Worm (Caenorhabditis elegans) whole organism, L2 larva: ENCODE data around the gene rpb-4.

Experiments
- C34F6.9 ChIP-seq: fragments of 150-350 bp; optimal IDR thresholded peaks from 2 replicates; lab custom pipeline; 2014; ENCODE audit warnings: missing biosample characterization, missing genetic modification characterization
- F13H6.1 ChIP-seq: sonication (generic microtip); optimal IDR thresholded peaks from 2 replicates; lab custom pipeline; 2016; ENCODE audit warnings: missing genetic modification characterization, missing compliant biosample characterization
- R02D3.7 ChIP-seq: fragments of 150-350 bp; optimal IDR thresholded peaks from 2 replicates; lab custom pipeline; 2014; ENCODE audit warnings: missing biosample characterization, missing genetic modification characterization
- Y55F3AM.14 ChIP-seq: fragments of 200-800 bp; sonication (Bioruptor generic); optimal IDR thresholded peaks from 2 replicates; lab custom pipeline; 2018; ENCODE audit warnings: mild to moderate bottlenecking, missing genetic modification characterization, missing compliant biosample characterization
- alr-1 ChIP-seq: fragments of 150-350 bp; optimal IDR thresholded peaks from 2 replicates; lab custom pipeline; 2014; ENCODE audit warnings: missing biosample characterization, missing genetic modification characterization
- aly-2 ChIP-seq: fragments of 150-350 bp; optimal IDR thresholded peaks from 2 replicates; lab custom pipeline; 2014; ENCODE audit warnings: missing biosample characterization, missing genetic modification characterization
- ama-1 ChIP-seq: fragments of 150-350 bp; optimal IDR thresholded peaks from 2 replicates; lab custom pipeline; 2018; ENCODE audit warnings: inconsistent platforms
- blmp-1 ChIP-seq: sonication (generic microtip); optimal IDR thresholded peaks from 2 replicates; lab custom pipeline; 2017; ENCODE audit warnings: missing genetic modification characterization, mild to moderate bottlenecking, missing compliant biosample characterization, antibody characterized with exemption, moderate library complexity; ENCODE audit not compliant: insufficient read depth
- ceh-16 ChIP-seq: fragments of 150-350 bp; optimal IDR thresholded peaks from 2 replicates; lab custom pipeline; 2014; ENCODE audit warnings: missing biosample characterization, missing genetic modification characterization
- ceh-82 ChIP-seq: fragments of 150-350 bp; optimal IDR thresholded peaks from 2 replicates; lab custom pipeline; 2014; ENCODE audit warnings: missing biosample characterization, missing genetic modification characterization
- crh-2 ChIP-seq: sonication (generic microtip); optimal IDR thresholded peaks from 2 replicates; lab custom pipeline; 2017; ENCODE audit warnings: missing biosample characterization, missing genetic modification characterization
- dmd-4 ChIP-seq: sonication (generic microtip); optimal IDR thresholded peaks from 2 replicates; lab custom pipeline; 2017; ENCODE audit warnings: missing biosample characterization, missing genetic modification characterization
- egl-27 ChIP-seq: sonication (generic microtip); optimal IDR thresholded peaks from 3 replicates; lab custom pipeline; 2017; ENCODE audit warnings: missing biosample characterization, missing genetic modification reagents, missing genetic modification characterization
- elt-1 ChIP-seq: fragments of 150-350 bp; optimal IDR thresholded peaks from 2 replicates; lab custom pipeline; 2014; ENCODE audit warnings: missing biosample characterization, missing genetic modification characterization
- elt-3 ChIP-seq: sonication (generic microtip); optimal IDR thresholded peaks from 2 replicates; lab custom pipeline; 2017; ENCODE audit warnings: missing biosample characterization, missing genetic modification characterization
- gmeb-1 ChIP-seq: fragments of 150-350 bp; optimal IDR thresholded peaks from 2 replicates; lab custom pipeline; 2014; ENCODE audit warnings: missing biosample characterization, missing genetic modification characterization
- lin-11 ChIP-seq: fragments of 150-350 bp; sonication (generic microtip); optimal IDR thresholded peaks from 2 replicates; lab custom pipeline; 2014; ENCODE audit warnings: missing biosample characterization, missing genetic modification characterization, inconsistent platforms, mixed read lengths
- lin-13 ChIP-seq: fragments of 150-350 bp; optimal IDR thresholded peaks from 2 replicates; lab custom pipeline; 2014; ENCODE audit warnings: missing biosample characterization, missing genetic modification reagents, missing genetic modification characterization
- lin-39 ChIP-seq: fragments of 150-350 bp; optimal IDR thresholded peaks from 2 replicates; lab custom pipeline; 2014; ENCODE audit warnings: missing biosample characterization, missing genetic modification reagents, missing genetic modification characterization
- lsy-2 ChIP-seq, 2 experiments: fragments of 150-350 bp in 1 of 2; sonication (generic microtip) in 1 of 2; optimal IDR thresholded peaks; 2 replicates each; lab custom pipeline; 2014 to 2017; ENCODE audit warnings: missing biosample characterization in 2 of 2, missing genetic modification characterization in 2 of 2
- mab-5 ChIP-seq: fragments of 150-350 bp; optimal IDR thresholded peaks from 2 replicates; lab custom pipeline; 2014; ENCODE audit warnings: missing biosample characterization, missing genetic modification characterization
- mbf-1 ChIP-seq: sonication (generic microtip); optimal IDR thresholded peaks from 2 replicates; lab custom pipeline; 2017; ENCODE audit warnings: missing biosample characterization, missing genetic modification characterization
- mdl-1 ChIP-seq, 2 experiments: fragments of 150-350 bp in 1 of 2; sonication (generic microtip) in 1 of 2; optimal IDR thresholded peaks; 2 replicates each; lab custom pipeline; 2017; ENCODE audit warnings: missing biosample characterization in 2 of 2, missing genetic modification characterization in 2 of 2
- nhr-10 ChIP-seq: sonication (generic microtip); optimal IDR thresholded peaks from 2 replicates; lab custom pipeline; 2017; ENCODE audit warnings: missing biosample characterization, missing genetic modification characterization
- nhr-11 ChIP-seq: fragments of 150-350 bp; optimal IDR thresholded peaks from 2 replicates; lab custom pipeline; 2014; ENCODE audit warnings: missing biosample characterization, missing genetic modification characterization
- nhr-129 ChIP-seq: fragments of 150-350 bp; optimal IDR thresholded peaks from 2 replicates; lab custom pipeline; 2014; ENCODE audit warnings: missing biosample characterization, missing genetic modification characterization
- nhr-23 ChIP-seq: fragments of 150-350 bp; optimal IDR thresholded peaks from 2 replicates; lab custom pipeline; 2014; ENCODE audit warnings: missing biosample characterization, missing genetic modification reagents, missing genetic modification characterization
- nhr-25 ChIP-seq: fragments of 150-350 bp; sonication (generic microtip); optimal IDR thresholded peaks from 3 replicates; lab custom pipeline; 2014; ENCODE audit warnings: missing biosample characterization, missing genetic modification characterization
- peb-1 ChIP-seq: fragments of 150-350 bp; optimal IDR thresholded peaks from 2 replicates; lab custom pipeline; 2014; ENCODE audit warnings: missing biosample characterization, missing genetic modification characterization
- sem-4 ChIP-seq: fragments of 150-350 bp; optimal IDR thresholded peaks from 2 replicates; lab custom pipeline; 2014; ENCODE audit warnings: missing biosample characterization, missing genetic modification reagents, missing genetic modification characterization
- skn-1 ChIP-seq: sonication (generic microtip); optimal IDR thresholded peaks from 2 replicates; lab custom pipeline; 2017; ENCODE audit warnings: missing biosample characterization, missing genetic modification characterization
- sma-9 ChIP-seq, 2 experiments: fragments of 150-350 bp in 1 of 2; sonication (generic microtip) in 1 of 2; optimal IDR thresholded peaks; 2 replicates each; lab custom pipeline; 2014 to 2016; ENCODE audit warnings: missing genetic modification characterization in 2 of 2, mild to moderate bottlenecking in 1 of 2, missing biosample characterization in 1 of 2, missing compliant biosample characterization in 1 of 2, missing genetic modification reagents in 1 of 2, moderate library complexity in 1 of 2
- snpc-4 ChIP-seq: fragments of 150-350 bp; optimal IDR thresholded peaks from 2 replicates; lab custom pipeline; 2014; ENCODE audit warnings: missing biosample characterization, missing genetic modification characterization
- unc-39 ChIP-seq: fragments of 150-350 bp; optimal IDR thresholded peaks from 2 replicates; lab custom pipeline; 2014; ENCODE audit warnings: missing biosample characterization, missing genetic modification characterization
- unc-55 ChIP-seq: fragments of 150-350 bp; sonication (generic microtip); optimal IDR thresholded peaks from 3 replicates; lab custom pipeline; 2014; ENCODE audit warnings: missing biosample characterization, missing genetic modification reagents, missing genetic modification characterization
- unc-62 ChIP-seq: fragments of 150-350 bp; optimal IDR thresholded peaks from 2 replicates; lab custom pipeline; 2014; ENCODE audit warnings: missing biosample characterization, missing genetic modification reagents, missing genetic modification characterization
- zag-1 ChIP-seq: fragments of 150-350 bp; optimal IDR thresholded peaks from 2 replicates; lab custom pipeline; 2014; ENCODE audit warnings: missing biosample characterization, missing genetic modification characterization
- ztf-1 ChIP-seq: fragments of 200-800 bp; sonication (Bioruptor generic); conservative IDR thresholded peaks from 2 replicates; pipeline ENCODE4 v1.3.6; 2022; ENCODE audit warnings: missing genetic modification characterization, missing compliant biosample characterization
- ztf-11 ChIP-seq: sonication (generic microtip); optimal IDR thresholded peaks from 2 replicates; lab custom pipeline; 2017; ENCODE audit warnings: missing biosample characterization, missing genetic modification characterization
- ztf-4 ChIP-seq: fragments of 150-350 bp; optimal IDR thresholded peaks from 2 replicates; lab custom pipeline; 2014; ENCODE audit warnings: missing biosample characterization, missing genetic modification characterization

rpb-4 gene

ce11 chrII:7326199-7326598 lies 48.1 kb upstream of the rpb-4 start:
- no peak for TF ChIP-seq mab-5 (tag; lab: Kevin White, UChicago)
- TF ChIP-seq unc-62 (GFP tag; lab: Kevin White, UChicago), result no peak
- TF ChIP-seq sem-4 (tag; lab: Kevin White, UChicago), result no peak
- TF ChIP-seq lin-13 (GFP tag; lab: Kevin White, UChicago), result no peak
- TF ChIP-seq ztf-4 (tag; lab: Kevin White, UChicago), result no peak
- no peak for TF ChIP-seq alr-1 (tag; lab: Kevin White, UChicago)
- no peak for TF ChIP-seq gmeb-1
- no peak for TF ChIP-seq lsy-2 (tag; optimal IDR thresholded peaks at IDR 0.05; lab: Kevin White, UChicago)
- no peak for TF ChIP-seq ztf-1 (GFP tag; lab: Robert Waterston, UW)
- no peak for TF ChIP-seq elt-3 (tag; lab: Kevin White, UChicago)
- TF ChIP-seq mdl-1 (tag; optimal IDR thresholded peaks at IDR 0.05; lab: Kevin White, UChicago), result no peak
- TF ChIP-seq elt-1 (tag; lab: Kevin White, UChicago), result no peak
- TF ChIP-seq nhr-23, result no peak
- TF ChIP-seq ceh-82, result no peak
- no peak for TF ChIP-seq nhr-10
- no peak for TF ChIP-seq ceh-16 (tag; lab: Kevin White, UChicago)
- TF ChIP-seq nhr-25, result no peak
- no peak for TF ChIP-seq aly-2 (tag; lab: Kevin White, UChicago)
- no peak for TF ChIP-seq dmd-4

- peak; percentile 43 for TF ChIP-seq lin-11 (tag; lab: Kevin White, UChicago)
- no peak for TF ChIP-seq nhr-11
- peak; percentile 48 to 53 for TF ChIP-seq mdl-1 (tag; optimal IDR thresholded peaks at IDR 0.05; lab: Kevin White, UChicago)
- peak; percentile 79 for TF ChIP-seq nhr-129 (tag; lab: Kevin White, UChicago)
- peak; percentile 76 for TF ChIP-seq C34F6.9 (tag; lab: Kevin White, UChicago)
- TF ChIP-seq aly-2 (tag; lab: Kevin White, UChicago), result no peak
- no peak for TF ChIP-seq nhr-23
- no peak for TF ChIP-seq unc-62 (GFP tag; lab: Kevin White, UChicago)
- peak; percentile 62 for TF ChIP-seq sma-9 (GFP tag; optimal IDR thresholded peaks at IDR 0.05; lab: Kevin White, UChicago)
- TF ChIP-seq sma-9 (tag; optimal IDR thresholded peaks at IDR 0.05; lab: Kevin White, UChicago), result no peak
- no peak for TF ChIP-seq R02D3.7 (tag; lab: Kevin White, UChicago)
- peak; percentile 12 for TF ChIP-seq ztf-4 (tag; lab: Kevin White, UChicago)
- TF ChIP-seq lsy-2 (tag; optimal IDR thresholded peaks at IDR 0.05; lab: Kevin White, UChicago), result peak in 1 of 2 experiments; percentile 65
- no peak for TF ChIP-seq lin-39 (tag; lab: Kevin White, UChicago)
- TF ChIP-seq ztf-1 (GFP tag; lab: Robert Waterston, UW), result no peak
- no peak for TF ChIP-seq dmd-4
- no peak for TF ChIP-seq snpc-4 (tag; lab: Kevin White, UChicago)
- peak; percentile 75 for TF ChIP-seq F13H6.1 (tag; lab: Kevin White, UChicago)
- no peak for TF ChIP-seq ama-1 (lab: Kevin White, UChicago)
- TF ChIP-seq blmp-1 (tag; lab: Kevin White, UChicago), result no peak
- no peak for TF ChIP-seq elt-1 (tag; lab: Kevin White, UChicago)
- TF ChIP-seq nhr-10, result no peak
- TF ChIP-seq mab-5 (tag; lab: Kevin White, UChicago), result peak; percentile 48
- no peak for TF ChIP-seq skn-1 (tag; lab: Kevin White, UChicago)
- TF ChIP-seq crh-2 (tag; lab: Kevin White, UChicago), result peak; percentile 39
- TF ChIP-seq egl-27 (tag; lab: Kevin White, UChicago), result no peak
- TF ChIP-seq ztf-11 (tag; lab: Kevin White, UChicago), result no peak
- TF ChIP-seq Y55F3AM.14 (GFP tag; lab: Kevin White, UChicago), result peak; percentile 51
- TF ChIP-seq sem-4 (tag; lab: Kevin White, UChicago), result peak; percentile 52
- TF ChIP-seq peb-1 (tag; lab: Kevin White, UChicago), result no peak
- peak; percentile 71 for TF ChIP-seq zag-1
- TF ChIP-seq lin-13 (GFP tag; lab: Kevin White, UChicago), result no peak
- TF ChIP-seq unc-55 (GFP tag; lab: Kevin White, UChicago), result peak; percentile 64
- TF ChIP-seq mbf-1 (tag; lab: Kevin White, UChicago), result no peak
Observed at ce11 chrII:7326997-7327396, 47.3 kb upstream of the rpb-4 start.

ce11 chrII:7331224-7331623 lies 43.1 kb upstream of the rpb-4 start, which contains the start of gene npax-1:
Gene npax-1 (minus strand): TSS chrII:7331324.
- TF ChIP-seq sma-9 (GFP tag; optimal IDR thresholded peaks at IDR 0.05; lab: Kevin White, UChicago) (no peak), sma-9 (tag; optimal IDR thresholded peaks at IDR 0.05; lab: Kevin White, UChicago) (no peak), unc-39 (tag; lab: Kevin White, UChicago) (no peak), mab-5 (tag; lab: Kevin White, UChicago) (no peak), alr-1 (tag; lab: Kevin White, UChicago) (no peak), zag-1 (no peak), crh-2 (tag; lab: Kevin White, UChicago) (no peak), blmp-1 (tag; lab: Kevin White, UChicago) (no peak), dmd-4 (no peak), elt-1 (tag; lab: Kevin White, UChicago) (no peak), Y55F3AM.14 (GFP tag; lab: Kevin White, UChicago) (no peak), F13H6.1 (tag; lab: Kevin White, UChicago) (no peak), mbf-1 (tag; lab: Kevin White, UChicago) (no peak), ztf-4 (tag; lab: Kevin White, UChicago) (no peak), snpc-4 (tag; lab: Kevin White, UChicago) (no peak), ceh-82 (no peak)
- TF ChIP-seq, all 48 proteins: peak for 0
